Fruit fly (Drosophila melanogaster): ENCODE measurements around the gene CG13999.

The CG13999 gene

dm6 chr2L:5981433-5982333 is 25.4 kb upstream of the CG13999 start, which contains the start of gene eIF4A (continued):
- no peak for TF ChIP-seq Atf-2 (GFP tag; optimal IDR thresholded peaks at IDR 0.05)
- no peak for TF ChIP-seq CG11247 (GFP tag; IDR thresholded peaks at IDR 0.05)
- no peak for TF ChIP-seq CG10654 (GFP tag; optimal IDR thresholded peaks at IDR 0.05)
- TF ChIP-seq bigmax (GFP tag; optimal IDR thresholded peaks at IDR 0.05) = peak; percentile 40
- no peak for TF ChIP-seq CG7839 (tag; optimal IDR thresholded peaks at IDR 0.05)
- TF ChIP-seq fru (optimal IDR thresholded peaks at IDR 0.05) = no peak
- TF ChIP-seq CG12391 (tag; optimal IDR thresholded peaks at IDR 0.05) = peak; percentile 25
- TF ChIP-seq hth (optimal IDR thresholded peaks at IDR 0.05) = no peak
- TF ChIP-seq Pdp1 (GFP tag; optimal IDR thresholded peaks at IDR 0.05) = peak in 1 of 2 experiments; percentile 40
- peak; percentile 23 for TF ChIP-seq Fer1 (GFP tag; optimal IDR thresholded peaks at IDR 0.05)
- no peak for TF ChIP-seq Six4 (GFP tag; optimal IDR thresholded peaks at IDR 0.05)
- no peak for TF ChIP-seq sd (tag; optimal IDR thresholded peaks at IDR 0.05)
- TF ChIP-seq yki (optimal IDR thresholded peaks at IDR 0.05) = peak; percentile 61
- no peak for TF ChIP-seq Xbp1 (GFP tag; optimal IDR thresholded peaks at IDR 0.05)
- TF ChIP-seq fd64A (GFP tag; optimal IDR thresholded peaks at IDR 0.05) = peak; percentile 25
- TF ChIP-seq CG13123 (GFP tag; optimal IDR thresholded peaks at IDR 0.05) = no peak
- no peak for TF ChIP-seq CG16813 (GFP tag; IDR thresholded peaks at IDR 0.05; ENCODE audit: partially characterized antibody)
- no peak for TF ChIP-seq TFAM (GFP tag; optimal IDR thresholded peaks at IDR 0.05)
- TF ChIP-seq fu2 (GFP tag; optimal IDR thresholded peaks at IDR 0.05) = no peak
- TF ChIP-seq CG10431 (GFP tag; optimal IDR thresholded peaks at IDR 0.05) = no peak
- no peak for TF ChIP-seq CG1602 (GFP tag; optimal IDR thresholded peaks at IDR 0.05)
- no peak for TF ChIP-seq CG2120 (GFP tag; optimal IDR thresholded peaks at IDR 0.05)
- no peak for TF ChIP-seq sima (GFP tag; optimal IDR thresholded peaks at IDR 0.05)
- peak; percentile 1 for TF ChIP-seq Jarid2 (GFP tag; optimal IDR thresholded peaks at IDR 0.05)
- TF ChIP-seq CG1024 (GFP tag; IDR thresholded peaks at IDR 0.05) = no peak
- TF ChIP-seq fd102C (GFP tag; optimal IDR thresholded peaks at IDR 0.05) = no peak
- no peak for TF ChIP-seq CG8944 (GFP tag; optimal IDR thresholded peaks at IDR 0.05)
- no peak for TF ChIP-seq Poxn (GFP tag; IDR thresholded peaks at IDR 0.05)
- no peak for TF ChIP-seq NFAT (GFP tag; IDR thresholded peaks at IDR 0.05)
- no peak for TF ChIP-seq esg (GFP tag; conservative IDR thresholded peaks at IDR 0.05)
- TF ChIP-seq sens-2 (GFP tag; IDR thresholded peaks at IDR 0.05) = no peak
- TF ChIP-seq CG15514 (GFP tag; optimal IDR thresholded peaks at IDR 0.05) = peak; percentile 41
- no peak for TF ChIP-seq h (optimal IDR thresholded peaks at IDR 0.05)
- TF ChIP-seq CG5180 (GFP tag; optimal IDR thresholded peaks at IDR 0.05) = no peak
- TF ChIP-seq CG12659 (GFP tag; optimal IDR thresholded peaks at IDR 0.05) = peak; percentile 54
- no peak for TF ChIP-seq CG4820 (GFP tag; optimal IDR thresholded peaks at IDR 0.05)
- TF ChIP-seq CG2129 (GFP tag; IDR thresholded peaks at IDR 0.05; ENCODE audit: partially characterized antibody) = no peak
- peak; percentile 48 for TF ChIP-seq CG13775 (GFP tag; optimal IDR thresholded peaks at IDR 0.05)
- no peak for TF ChIP-seq CG11695 (GFP tag; IDR thresholded peaks at IDR 0.05)
- TF ChIP-seq Ravus (GFP tag; IDR thresholded peaks at IDR 0.05) = no peak
- TF ChIP-seq ken (GFP tag; IDR thresholded peaks at IDR 0.05) = no peak
- no peak for TF ChIP-seq ap (GFP tag; IDR thresholded peaks at IDR 0.05)
- no peak for TF ChIP-seq CrebB (tag; optimal IDR thresholded peaks at IDR 0.05)
- no peak for TF ChIP-seq CG3407 (GFP tag; optimal IDR thresholded peaks at IDR 0.05)
- TF ChIP-seq CG3281 (GFP tag; optimal IDR thresholded peaks at IDR 0.05) = no peak
- no peak for TF ChIP-seq CG8478 (optimal IDR thresholded peaks at IDR 0.05)
- TF ChIP-seq CG12104 (GFP tag; optimal IDR thresholded peaks at IDR 0.05) = peak; percentile 36
- TF ChIP-seq ewg (GFP tag; optimal IDR thresholded peaks at IDR 0.05) = no peak
- TF ChIP-seq CG6175 (GFP tag; IDR thresholded peaks at IDR 0.05) = no peak
- TF ChIP-seq B-H2 (GFP tag; optimal IDR thresholded peaks at IDR 0.05) = no peak
- TF ChIP-seq Kr (GFP tag; optimal IDR thresholded peaks at IDR 0.05) = no peak
